Fruit fly (Drosophila melanogaster) whole organism, embryonic: ENCODE data around the gene CG12507.
A peak's percentile ranks its signal among the peaks of the same experiment; 100 is the strongest.

ENCODE experiments used
- Atf-2 ChIP-seq: fragments of 200-800 bp; sonication (Bioruptor generic); optimal IDR thresholded peaks from 2 replicates; lab custom pipeline; 2016; ENCODE audit warnings: missing biosample characterization, missing genetic modification characterization
- CG10462 ChIP-seq: fragments of 200-800 bp; sonication (Bioruptor generic); optimal IDR thresholded peaks from 2 replicates; lab custom pipeline; 2016; ENCODE audit warnings: missing biosample characterization, missing genetic modification characterization
- CG11085 ChIP-seq: fragments of 200-800 bp; sonication (Bioruptor generic); IDR thresholded peaks from 2 replicates; pipeline ENCODE4 v1.3.6; 2022; ENCODE audit warnings: missing biosample characterization, missing genetic modification characterization
- CG12236 ChIP-seq: fragments of 200-800 bp; sonication (Bioruptor generic); optimal IDR thresholded peaks from 2 replicates; lab custom pipeline; 2016; ENCODE audit warnings: missing biosample characterization, missing genetic modification characterization
- CG12744 ChIP-seq: fragments of 200-800 bp; sonication (Bioruptor generic); optimal IDR thresholded peaks from 2 replicates; lab custom pipeline; 2016; ENCODE audit warnings: missing biosample characterization, missing genetic modification characterization
- CG13287 ChIP-seq: fragments of 200-800 bp; sonication (Bioruptor generic); IDR thresholded peaks from 2 replicates; pipeline ENCODE4 v1.3.6; 2022; ENCODE audit warnings: missing biosample characterization, missing genetic modification characterization; ENCODE audit not compliant: partially characterized antibody
- CG14050 ChIP-seq: fragments of 200-800 bp; sonication (Bioruptor generic); IDR thresholded peaks from 3 replicates; pipeline ENCODE4 v1.3.6; 2022; ENCODE audit warnings: missing biosample characterization, missing genetic modification characterization
- CG15011 ChIP-seq: fragments of 200-800 bp; sonication (Bioruptor generic); optimal IDR thresholded peaks from 3 replicates; lab custom pipeline; 2018; ENCODE audit warnings: missing biosample characterization, mild to moderate bottlenecking, missing genetic modification characterization
- CG1832 ChIP-seq: fragments of 200-800 bp; sonication (Bioruptor generic); optimal IDR thresholded peaks from 2 replicates; lab custom pipeline; 2017; ENCODE audit warnings: missing biosample characterization, mild to moderate bottlenecking, missing genetic modification characterization, inconsistent platforms
- CG18599 ChIP-seq: fragments of 200-800 bp; sonication (Bioruptor generic); optimal IDR thresholded peaks from 3 replicates; lab custom pipeline; 2017; ENCODE audit warnings: missing biosample characterization, missing genetic modification characterization, mild to moderate bottlenecking, moderate library complexity, missing genetic modification reagents
- CG32532 ChIP-seq: fragments of 200-800 bp; sonication (Bioruptor generic); IDR thresholded peaks from 2 replicates; pipeline ENCODE4 v1.3.6; 2022; ENCODE audit warnings: missing biosample characterization, missing genetic modification characterization
- CG32772 ChIP-seq: fragments of 200-800 bp; sonication (Bioruptor generic); IDR thresholded peaks from 2 replicates; pipeline ENCODE4 v1.3.6; 2022; ENCODE audit warnings: missing biosample characterization, missing genetic modification characterization
- CG33213 ChIP-seq: fragments of 200-800 bp; sonication (Bioruptor generic); optimal IDR thresholded peaks from 3 replicates; lab custom pipeline; 2016; ENCODE audit warnings: missing biosample characterization, missing genetic modification characterization
- CG33557 ChIP-seq: fragments of 200-800 bp; sonication (Bioruptor generic); optimal IDR thresholded peaks from 2 replicates; lab custom pipeline; 2019; ENCODE audit warnings: missing biosample characterization, mild to moderate bottlenecking, missing genetic modification characterization, moderate library complexity
- CG34224 ChIP-seq: fragments of 200-800 bp; sonication (Bioruptor generic); IDR thresholded peaks from 3 replicates; pipeline ENCODE4 v1.3.6; 2022; ENCODE audit warnings: missing biosample characterization, missing genetic modification characterization; ENCODE audit not compliant: partially characterized antibody
- CG4617 ChIP-seq: fragments of 200-800 bp; sonication (Bioruptor generic); optimal IDR thresholded peaks from 3 replicates; lab custom pipeline; 2016; ENCODE audit warnings: missing biosample characterization, missing genetic modification characterization, borderline replicate concordance
- CG7556 ChIP-seq: fragments of 200-800 bp; sonication (Bioruptor generic); optimal IDR thresholded peaks from 2 replicates; lab custom pipeline; 2017; ENCODE audit warnings: missing biosample characterization, mild to moderate bottlenecking, missing genetic modification characterization
- CG9215 ChIP-seq: fragments of 200-800 bp; sonication (Bioruptor generic); IDR thresholded peaks from 2 replicates; pipeline ENCODE4 v1.3.6; 2022; ENCODE audit warnings: missing biosample characterization, missing genetic modification characterization
- CG9797 ChIP-seq: fragments of 200-800 bp; sonication (Bioruptor generic); optimal IDR thresholded peaks from 3 replicates; lab custom pipeline; 2018; ENCODE audit warnings: missing biosample characterization, mild to moderate bottlenecking, missing genetic modification characterization
- CkIIα-i1 ChIP-seq: fragments of 200-800 bp; sonication (Bioruptor generic); IDR thresholded peaks from 2 replicates; pipeline ENCODE4 v1.3.6; 2022; ENCODE audit warnings: missing biosample characterization, missing genetic modification characterization
- CoRest ChIP-seq: fragments of 200-800 bp; sonication (Bioruptor generic); optimal IDR thresholded peaks from 3 replicates; lab custom pipeline; 2018; ENCODE audit warnings: missing biosample characterization, mild to moderate bottlenecking, missing genetic modification characterization, moderate library complexity
- Dad ChIP-seq: fragments of 200-800 bp; sonication (Bioruptor generic); optimal IDR thresholded peaks from 3 replicates; lab custom pipeline; 2016; ENCODE audit warnings: missing biosample characterization, missing genetic modification characterization
- Dek ChIP-seq: fragments of 200-800 bp; sonication (Bioruptor generic); optimal IDR thresholded peaks from 3 replicates; lab custom pipeline; 2019; ENCODE audit warnings: missing biosample characterization, mild to moderate bottlenecking, missing genetic modification characterization, moderate library complexity
- Dip3 ChIP-seq: fragments of 200-800 bp; sonication (Bioruptor generic); optimal IDR thresholded peaks from 3 replicates; lab custom pipeline; 2016; ENCODE audit warnings: missing biosample characterization, missing genetic modification characterization
- E2f1 ChIP-seq: fragments of 200-800 bp; sonication (Bioruptor generic); IDR thresholded peaks from 2 replicates; pipeline ENCODE4 v1.3.6; 2022; ENCODE audit warnings: missing biosample characterization, missing genetic modification characterization
- Elba2 ChIP-seq: fragments of 200-800 bp; sonication (Bioruptor generic); optimal IDR thresholded peaks from 3 replicates; lab custom pipeline; 2016; ENCODE audit warnings: missing biosample characterization, missing genetic modification characterization
- Fer2 ChIP-seq: fragments of 200-800 bp; sonication (Bioruptor generic); optimal IDR thresholded peaks from 2 replicates; lab custom pipeline; 2018; ENCODE audit warnings: missing biosample characterization, mild to moderate bottlenecking, missing genetic modification characterization, moderate library complexity
- HmgD ChIP-seq: fragments of 200-800 bp; sonication (Bioruptor generic); optimal IDR thresholded peaks from 3 replicates; lab custom pipeline; 2016; ENCODE audit warnings: missing biosample characterization, missing genetic modification characterization
- Kr ChIP-seq: fragments of 200-800 bp; sonication (Bioruptor generic); optimal IDR thresholded peaks from 2 replicates; lab custom pipeline; 2017; ENCODE audit warnings: missing biosample characterization, mild to moderate bottlenecking, missing genetic modification characterization
- Lhr ChIP-seq: fragments of 200-800 bp; sonication (Bioruptor generic); optimal IDR thresholded peaks from 3 replicates; lab custom pipeline; 2017; ENCODE audit warnings: mild to moderate bottlenecking, missing biosample characterization, missing genetic modification reagents, missing genetic modification characterization
- Mes4 ChIP-seq: fragments of 200-800 bp; sonication (Bioruptor generic); optimal IDR thresholded peaks from 2 replicates; lab custom pipeline; 2016; ENCODE audit warnings: missing biosample characterization, missing genetic modification characterization
- Neu2 ChIP-seq: fragments of 200-800 bp; sonication (Bioruptor generic); optimal IDR thresholded peaks from 3 replicates; lab custom pipeline; 2016; ENCODE audit warnings: missing biosample characterization, missing genetic modification characterization, borderline replicate concordance
- Poxn ChIP-seq: fragments of 200-800 bp; sonication (Bioruptor generic); IDR thresholded peaks from 2 replicates; pipeline ENCODE4 v1.3.6; 2022; ENCODE audit warnings: missing biosample characterization, missing genetic modification characterization
- Sox102F ChIP-seq: fragments of 200-800 bp; sonication (Bioruptor generic); optimal IDR thresholded peaks from 2 replicates; lab custom pipeline; 2018; ENCODE audit warnings: missing biosample characterization, mild to moderate bottlenecking, missing genetic modification characterization, moderate library complexity
- Spps ChIP-seq: fragments of 200-800 bp; sonication (Bioruptor generic); optimal IDR thresholded peaks from 2 replicates; lab custom pipeline; 2018; ENCODE audit warnings: missing biosample characterization, mild to moderate bottlenecking, missing genetic modification characterization
- Taf1 ChIP-seq: fragments of 200-800 bp; sonication (Bioruptor generic); IDR thresholded peaks from 2 replicates; pipeline ENCODE4 v1.3.6; 2022; ENCODE audit warnings: missing biosample characterization, missing genetic modification characterization
- cas ChIP-seq: fragments of 200-800 bp; sonication (Bioruptor generic); IDR thresholded peaks from 2 replicates; pipeline ENCODE4 v1.3.6; 2022; ENCODE audit warnings: missing biosample characterization, missing genetic modification characterization
- chinmo ChIP-seq: fragments of 200-800 bp; sonication (Bioruptor generic); IDR thresholded peaks from 4 replicates; pipeline ENCODE4 v1.3.6; 2022; ENCODE audit warnings: missing biosample characterization, missing genetic modification characterization; ENCODE audit not compliant: partially characterized antibody
- cwo ChIP-seq: fragments of 200-800 bp; sonication (Bioruptor generic); optimal IDR thresholded peaks from 3 replicates; lab custom pipeline; 2017; ENCODE audit warnings: missing biosample characterization, missing genetic modification characterization, mild to moderate bottlenecking, moderate library complexity, missing genetic modification reagents
- fru ChIP-seq: fragments of >200 bp; optimal IDR thresholded peaks from 2 replicates; lab custom pipeline; 2017
- fu2 ChIP-seq: fragments of 200-800 bp; sonication (Bioruptor generic); optimal IDR thresholded peaks from 2 replicates; lab custom pipeline; 2016; ENCODE audit warnings: missing biosample characterization, missing genetic modification characterization
- gcm ChIP-seq: fragments of 200-800 bp; sonication (Bioruptor generic); optimal IDR thresholded peaks from 2 replicates; lab custom pipeline; 2019; ENCODE audit warnings: missing biosample characterization, mild to moderate bottlenecking, missing genetic modification characterization, moderate library complexity
- insv ChIP-seq, 2 experiments: fragments of 200-800 bp; sonication (Bioruptor generic); optimal IDR thresholded peaks; 3 replicates each; lab custom pipeline; 2016 to 2018; ENCODE audit warnings: missing biosample characterization in 2 of 2, missing genetic modification characterization in 2 of 2
- pita ChIP-seq: fragments of 200-800 bp; sonication (Bioruptor generic); optimal IDR thresholded peaks from 2 replicates; lab custom pipeline; 2017; ENCODE audit warnings: missing biosample characterization, mild to moderate bottlenecking, missing genetic modification characterization
- pros ChIP-seq: fragments of 200-800 bp; sonication (Bioruptor generic); optimal IDR thresholded peaks from 3 replicates; lab custom pipeline; 2019; ENCODE audit warnings: missing biosample characterization, mild to moderate bottlenecking, missing genetic modification characterization, moderate library complexity
- slbo ChIP-seq: fragments of 200-800 bp; sonication (Bioruptor generic); IDR thresholded peaks from 2 replicates; pipeline ENCODE4 v1.3.6; 2022; ENCODE audit warnings: missing biosample characterization, missing genetic modification characterization
- tin ChIP-seq: fragments of 200-800 bp; sonication (Bioruptor generic); optimal IDR thresholded peaks from 3 replicates; lab custom pipeline; 2016; ENCODE audit warnings: missing biosample characterization, missing genetic modification characterization
- tll ChIP-seq, 2 experiments: fragments of 200-800 bp in 1 of 2; fragments of >200 bp in 1 of 2; sonication (Bioruptor generic) in 1 of 2; optimal IDR thresholded peaks; 2 replicates each; lab custom pipeline; 2017 to 2019; ENCODE audit warnings: missing biosample characterization in 2 of 2, missing genetic modification characterization in 2 of 2, mild to moderate bottlenecking in 1 of 2, moderate library complexity in 1 of 2
- trh ChIP-seq: fragments of 200-800 bp; sonication (Bioruptor generic); optimal IDR thresholded peaks from 2 replicates; lab custom pipeline; 2016; ENCODE audit warnings: missing biosample characterization, missing genetic modification characterization
- unc-4 ChIP-seq: fragments of 200-800 bp; sonication (Bioruptor generic); IDR thresholded peaks from 2 replicates; pipeline ENCODE4 v1.3.6; 2022; ENCODE audit warnings: missing biosample characterization, missing genetic modification characterization; ENCODE audit not compliant: partially characterized antibody

CG12507 gene

dm6 chrX:16279340-16279941, 13.1 kb upstream of the CG12507 start (continued):
- TF ChIP-seq Neu2 (GFP tag; lab: Kevin White, UChicago) = no peak
- no peak for TF ChIP-seq Elba2 (GFP tag; lab: Kevin White, UChicago)
- TF ChIP-seq tin (GFP tag; lab: Kevin White, UChicago) = peak; percentile 74
- no peak for TF ChIP-seq CG1832 (GFP tag; lab: Kevin White, UChicago)
- TF ChIP-seq pita (GFP tag; lab: Kevin White, UChicago) = no peak
- TF ChIP-seq Fer2 = peak; percentile 29
- peak; percentile 85 for TF ChIP-seq CG32532 (GFP tag; lab: Robert Waterston, UW)
- peak; percentile 42 for TF ChIP-seq Mes4 (GFP tag; lab: Kevin White, UChicago)
- TF ChIP-seq cwo (GFP tag; lab: Kevin White, UChicago) = peak; percentile 57
- peak; percentile 39 for TF ChIP-seq Lhr (GFP tag; lab: Kevin White, UChicago)
- TF ChIP-seq fru = no peak
- TF ChIP-seq CG11085 = peak; percentile 85
- peak; percentile 17 for TF ChIP-seq CG7556 (GFP tag; lab: Kevin White, UChicago)
- no peak for TF ChIP-seq Spps (tag; lab: Kevin White, UChicago)
- peak; percentile 74 for TF ChIP-seq Poxn (GFP tag; lab: Robert Waterston, UW)
- TF ChIP-seq tll (GFP tag; optimal IDR thresholded peaks at IDR 0.05; lab: Kevin White, UChicago) = no peak
- peak; percentile 87 for TF ChIP-seq CG14050 (GFP tag; lab: Robert Waterston, UW)
- peak; percentile 19 for TF ChIP-seq pros
- TF ChIP-seq slbo (GFP tag; lab: Robert Waterston, UW) = peak; percentile 94
- TF ChIP-seq CG13287 = no peak
- peak; percentile 74 for TF ChIP-seq Dad (GFP tag; lab: Kevin White, UChicago)
- TF ChIP-seq CG4617 (GFP tag; lab: Kevin White, UChicago) = peak; percentile 47
- TF ChIP-seq CG33557 = no peak
- TF ChIP-seq CG12236 (GFP tag; lab: Kevin White, UChicago) = peak; percentile 24
- peak; percentile 42 for TF ChIP-seq gcm (GFP tag; lab: Kevin White, UChicago)
- TF ChIP-seq CG33213 (GFP tag; lab: Kevin White, UChicago) = peak; percentile 70
- TF ChIP-seq CG15011 (GFP tag; lab: Kevin White, UChicago) = peak; percentile 38
- TF ChIP-seq CG32772 (GFP tag; lab: Robert Waterston, UW) = peak; percentile 89
- peak; percentile 75 for TF ChIP-seq Atf-2 (GFP tag; lab: Kevin White, UChicago)
- peak; percentile 90 for TF ChIP-seq Taf1
- TF ChIP-seq Kr (GFP tag; lab: Kevin White, UChicago) = no peak
- TF ChIP-seq CoRest (tag; lab: Kevin White, UChicago) = peak; percentile 77
- TF ChIP-seq fu2 (GFP tag; lab: Kevin White, UChicago) = peak; percentile 58
- TF ChIP-seq cas (GFP tag; lab: Robert Waterston, UW) = peak; percentile 42; the same call in 1 of the 2 replicates
- peak; percentile 68 for TF ChIP-seq CG10462 (GFP tag; lab: Kevin White, UChicago)
- peak; percentile 85 for TF ChIP-seq E2f1 (GFP tag; lab: Robert Waterston, UW)
- TF ChIP-seq CG9797 (GFP tag; lab: Kevin White, UChicago) = no peak
- TF ChIP-seq Sox102F (GFP tag; lab: Kevin White, UChicago) = peak; percentile 79
- peak; percentile 18 for TF ChIP-seq CG12744
- peak; percentile 73 for TF ChIP-seq CG18599 (GFP tag; lab: Kevin White, UChicago)
- peak; percentile 41 for TF ChIP-seq HmgD (GFP tag; lab: Kevin White, UChicago)
- no peak for TF ChIP-seq unc-4 (GFP tag; lab: Robert Waterston, UW)
- TF ChIP-seq chinmo (GFP tag; lab: Robert Waterston, UW) = 0 out of 4 replicates have a peak, but pooled peaks have one; percentile 14
- TF ChIP-seq CG9215 (GFP tag; lab: Robert Waterston, UW) = peak; percentile 89
- TF ChIP-seq trh (GFP tag; lab: Kevin White, UChicago) = no peak
- no peak for TF ChIP-seq insv (GFP tag; optimal IDR thresholded peaks at IDR 0.05; lab: Kevin White, UChicago)
- no peak for TF ChIP-seq CG34224 (GFP tag; lab: Robert Waterston, UW)
- TF ChIP-seq Dek (tag; lab: Kevin White, UChicago) = peak; percentile 58
- TF ChIP-seq Dip3 (GFP tag; lab: Kevin White, UChicago) = peak; percentile 68
- TF ChIP-seq CkIIα-i1 (GFP tag; lab: Robert Waterston, UW) = peak; percentile 56; the same call in 1 of the 2 replicates
